Fruit fly (Drosophila melanogaster) whole organism, prepupa: ENCODE results near the gene CG8312.

Source experiments
- Blimp-1 ChIP-seq: fragments of 200-800 bp; sonication (Bioruptor generic); optimal IDR thresholded peaks from 3 replicates; lab custom pipeline; 2017; ENCODE audit warnings: missing biosample characterization, missing genetic modification characterization, mild to moderate bottlenecking, moderate library complexity, missing genetic modification reagents
- CG11902 ChIP-seq: fragments of 200-800 bp; sonication (Bioruptor generic); optimal IDR thresholded peaks from 3 replicates; lab custom pipeline; 2016; ENCODE audit warnings: missing biosample characterization, missing genetic modification characterization
- CG8119 ChIP-seq: fragments of 200-800 bp; sonication (Bioruptor generic); IDR thresholded peaks from 3 replicates; pipeline ENCODE4 v1.3.6; 2022; ENCODE audit warnings: missing biosample characterization, missing genetic modification characterization
- CG9139 ChIP-seq: fragments of 200-800 bp; sonication (Bioruptor generic); optimal IDR thresholded peaks from 3 replicates; lab custom pipeline; 2017; ENCODE audit warnings: missing biosample characterization, mild to moderate bottlenecking, missing genetic modification characterization
- Hr39 ChIP-seq: fragments of 200-800 bp; sonication (Bioruptor generic); optimal IDR thresholded peaks from 2 replicates; lab custom pipeline; 2016; ENCODE audit warnings: missing biosample characterization, missing genetic modification characterization
- Lpt ChIP-seq: fragments of 200-800 bp; sonication (Bioruptor generic); optimal IDR thresholded peaks from 3 replicates; lab custom pipeline; 2016; ENCODE audit warnings: missing biosample characterization, missing genetic modification characterization
- Met ChIP-seq: fragments of 200-800 bp; sonication (Bioruptor generic); optimal IDR thresholded peaks from 3 replicates; lab custom pipeline; 2016; ENCODE audit warnings: missing biosample characterization, missing genetic modification characterization
- eg ChIP-seq: fragments of 200-800 bp; sonication (Bioruptor generic); IDR thresholded peaks from 3 replicates; pipeline ENCODE4 v1.3.6; 2022; ENCODE audit warnings: missing biosample characterization, missing genetic modification characterization
- net ChIP-seq: fragments of 200-800 bp; sonication (Bioruptor generic); optimal IDR thresholded peaks from 3 replicates; lab custom pipeline; 2016; ENCODE audit warnings: missing biosample characterization, missing genetic modification characterization
- spab ChIP-seq: fragments of 200-800 bp; sonication (Bioruptor generic); optimal IDR thresholded peaks from 2 replicates; lab custom pipeline; 2017; ENCODE audit warnings: missing biosample characterization, mild to moderate bottlenecking, missing genetic modification characterization, missing genetic modification reagents
- svp ChIP-seq: fragments of 200-800 bp; sonication (Bioruptor generic); peaks from one replicate; lab custom pipeline; 2016; ENCODE audit warnings: missing biosample characterization, missing genetic modification characterization

- TF ChIP-seq net (GFP tag; lab: Kevin White, UChicago) (no peak), Blimp-1 (GFP tag; lab: Kevin White, UChicago) (no peak), eg (GFP tag; lab: Robert Waterston, UW) (no peak), CG11902 (GFP tag; lab: Kevin White, UChicago) (no peak), Lpt (GFP tag; lab: Kevin White, UChicago) (no peak), Met (GFP tag; lab: Kevin White, UChicago) (no peak), CG8119 (no peak), svp (GFP tag; lab: Kevin White, UChicago) (no peak), Hr39 (GFP tag; lab: Kevin White, UChicago) (no peak), spab (GFP tag; lab: Kevin White, UChicago) (no peak), CG9139 (GFP tag; lab: Kevin White, UChicago) (no peak)
These were observed 12.2 kb downstream of the CG8312 start for dm6 chr3R:9603022-9603942.
